Fruit fly (Drosophila melanogaster) Kc167 (cell line): ENCODE results near the gene CG42486.

ENCODE experiments used
- h ChIP-seq: fragments of >200 bp; optimal IDR thresholded peaks from 3 replicates; lab custom pipeline; 2018; ENCODE audit warnings: missing external identifiers
- insv ChIP-seq: fragments of >200 bp; optimal IDR thresholded peaks from 3 replicates; lab custom pipeline; 2018; ENCODE audit warnings: missing external identifiers

DNA sequence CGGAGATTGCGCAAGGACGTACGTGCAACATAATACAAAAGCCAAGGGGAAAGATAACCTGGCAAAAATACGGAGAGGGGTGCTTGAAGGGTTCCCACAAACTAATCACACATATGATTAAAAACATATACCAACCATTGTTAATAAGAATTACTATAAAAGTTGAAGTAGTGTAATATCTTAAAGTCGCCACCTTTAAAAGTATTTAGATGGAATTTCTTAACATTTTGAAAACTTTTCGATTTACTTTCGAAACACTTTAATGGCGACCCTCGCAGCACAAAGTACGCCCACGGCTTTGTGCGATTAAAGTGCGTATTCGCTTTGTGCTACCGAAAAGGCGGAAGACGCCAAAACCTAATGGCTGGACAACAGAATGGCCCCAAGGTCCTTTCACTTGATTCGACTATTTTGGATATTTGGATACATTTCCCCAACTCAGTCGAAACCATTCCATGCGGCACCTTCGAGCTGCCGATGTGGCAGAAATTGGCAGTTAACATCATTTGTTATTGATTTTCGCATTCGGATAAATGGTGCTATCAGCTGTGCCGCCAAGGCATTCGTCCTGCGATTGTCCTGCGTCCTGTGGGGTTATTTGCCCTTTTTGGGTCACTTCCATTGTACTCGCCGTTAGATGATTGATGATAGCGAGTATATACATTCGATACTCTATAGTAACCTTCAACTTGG lies 19.3 kb upstream of the CG42486 start:
- TF ChIP-seq insv (lab: Kevin White, UChicago): no peak
- no peak for TF ChIP-seq h (lab: Kevin White, UChicago)
